Fruit fly (Drosophila melanogaster): ENCODE data around the gene CG9692.

Gene CG9692

DNA sequence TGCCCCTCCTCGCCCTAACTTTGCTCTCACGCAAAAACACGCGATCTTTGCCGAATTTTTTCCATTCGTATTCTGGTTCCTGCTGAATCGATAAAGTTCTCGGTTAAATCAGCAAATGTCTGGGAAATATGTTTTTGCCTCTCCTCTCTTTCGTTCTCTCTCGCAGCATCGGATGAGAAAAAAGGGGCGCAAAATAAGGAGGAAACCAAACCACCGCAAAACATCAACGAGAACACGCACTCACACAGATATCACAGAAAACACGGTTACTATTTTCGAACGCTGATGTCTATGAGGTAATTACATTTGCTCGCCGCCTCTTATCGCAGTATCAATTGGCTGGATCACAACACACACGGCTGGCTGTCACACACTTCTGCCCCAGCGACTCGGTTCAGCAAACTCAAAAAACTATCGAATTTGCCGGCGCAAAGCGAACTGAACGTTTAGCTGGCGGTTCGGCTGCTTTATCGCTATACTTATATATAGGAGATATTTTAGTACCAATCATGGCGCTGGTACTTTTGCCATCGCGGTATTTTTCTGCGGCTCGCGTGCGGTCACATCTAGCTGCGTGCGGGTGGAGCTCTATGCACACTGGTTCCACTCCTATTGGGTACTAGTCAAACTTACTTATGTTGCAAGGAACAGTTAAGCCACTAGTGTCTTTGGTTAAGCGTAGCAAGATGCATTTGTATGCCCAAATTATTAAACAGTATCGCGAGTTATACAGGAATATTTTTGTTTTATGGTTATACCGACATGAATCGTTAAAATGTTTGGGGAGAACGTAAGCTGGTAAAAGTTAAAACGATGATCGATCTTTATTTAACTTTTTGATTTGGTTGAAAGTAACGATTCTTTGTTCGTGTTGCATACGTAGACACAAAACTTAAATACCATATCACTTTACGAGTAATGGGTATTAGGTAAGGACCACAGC lies 43.3 kb upstream of the CG9692 start, which contains the start of gene Baldspot (continued):
- TF ChIP-seq CG9727 (GFP tag; optimal IDR thresholded peaks at IDR 0.05) = peak; percentile 91
- peak; percentile 81 for TF ChIP-seq bab2 (GFP tag; optimal IDR thresholded peaks at IDR 0.05)
- peak; percentile 88 for TF ChIP-seq CG7839 (tag; optimal IDR thresholded peaks at IDR 0.05)
- TF ChIP-seq Hand (GFP tag; optimal IDR thresholded peaks at IDR 0.05) = no peak
- TF ChIP-seq Ssrp (tag; optimal IDR thresholded peaks at IDR 0.05) = peak; percentile 46
- TF ChIP-seq da (GFP tag; optimal IDR thresholded peaks at IDR 0.05) = no peak
- peak; percentile 59 for TF ChIP-seq ac (GFP tag; optimal IDR thresholded peaks at IDR 0.05)
- peak; percentile 60 for TF ChIP-seq CG31441 (GFP tag; IDR thresholded peaks at IDR 0.05)
- TF ChIP-seq CG8388 (GFP tag; optimal IDR thresholded peaks at IDR 0.05) = peak; percentile 78
- TF ChIP-seq aop (GFP tag; IDR thresholded peaks at IDR 0.05) = no peak
- TF ChIP-seq CG4404 (GFP tag; IDR thresholded peaks at IDR 0.05) = peak; percentile 71
- TF ChIP-seq Dfd (GFP tag; optimal IDR thresholded peaks at IDR 0.05) = no peak
- TF ChIP-seq Ets65A (GFP tag) = peak; percentile 98
- TF ChIP-seq CG6254 (GFP tag; optimal IDR thresholded peaks at IDR 0.05) = peak; percentile 80
- peak in 1 of 2 experiments; percentile 42 for TF ChIP-seq bsh (GFP tag; optimal IDR thresholded peaks at IDR 0.05)
- peak; percentile 77 for TF ChIP-seq Asciz (GFP tag; optimal IDR thresholded peaks at IDR 0.05)
- no peak for TF ChIP-seq Gsc (GFP tag; IDR thresholded peaks at IDR 0.05)
- TF ChIP-seq sim (GFP tag; IDR thresholded peaks at IDR 0.05) = peak; percentile 34; the same call in 1 of the 2 replicates
- TF ChIP-seq run (tag; optimal IDR thresholded peaks at IDR 0.05) = no peak
- no peak for TF ChIP-seq h (optimal IDR thresholded peaks at IDR 0.05)
- no peak for TF ChIP-seq CG11723 (GFP tag; optimal IDR thresholded peaks at IDR 0.05)
- TF ChIP-seq CG34422 (GFP tag; IDR thresholded peaks at IDR 0.05) = peak; percentile 82; the same call in 2 of the 3 replicates
- TF ChIP-seq Hr39 (optimal IDR thresholded peaks at IDR 0.05) = no peak
- TF ChIP-seq vvl (GFP tag; IDR thresholded peaks at IDR 0.05) = peak; percentile 67
- peak; percentile 82 for TF ChIP-seq D19A (tag; optimal IDR thresholded peaks at IDR 0.05)
- TF ChIP-seq repo (GFP tag; optimal IDR thresholded peaks at IDR 0.05) = peak; percentile 82
- peak; percentile 68 for TF ChIP-seq Hmx (GFP tag; optimal IDR thresholded peaks at IDR 0.05)
- TF ChIP-seq CG11696 (GFP tag; IDR thresholded peaks at IDR 0.05) = no peak; the same call in 1 of the 2 replicates
- TF ChIP-seq D19B (GFP tag; optimal IDR thresholded peaks at IDR 0.05) = peak; percentile 86
- peak; percentile 99 for TF ChIP-seq CG9797 (GFP tag; optimal IDR thresholded peaks at IDR 0.05)
- no peak; the same call in none of the 4 replicates for TF ChIP-seq Dll (GFP tag; IDR thresholded peaks at IDR 0.05; ENCODE audit: partially characterized antibody)
- TF ChIP-seq Myb (GFP tag; optimal IDR thresholded peaks at IDR 0.05) = peak; percentile 83
- TF ChIP-seq CG16863 (GFP tag; optimal IDR thresholded peaks at IDR 0.05) = peak; percentile 35
- TF ChIP-seq CG10462 (GFP tag; optimal IDR thresholded peaks at IDR 0.05) = peak; percentile 2
- peak; percentile 10 for TF ChIP-seq CG18011 (GFP tag; optimal IDR thresholded peaks at IDR 0.05)
- peak; percentile 92 for TF ChIP-seq HHEX (GFP tag; optimal IDR thresholded peaks at IDR 0.05)
- TF ChIP-seq Max (GFP tag; optimal IDR thresholded peaks at IDR 0.05) = peak; percentile 76
- peak; percentile 71; the same call in 3 of the 4 replicates for TF ChIP-seq chinmo (GFP tag; IDR thresholded peaks at IDR 0.05; ENCODE audit: partially characterized antibody)
- TF ChIP-seq inv (GFP tag; IDR thresholded peaks at IDR 0.05; ENCODE audit: partially characterized antibody) = 0 out of 2 replicates have a peak, but pooled peaks have one; percentile 15
- peak; percentile 95 for TF ChIP-seq pzg (GFP tag; optimal IDR thresholded peaks at IDR 0.05)
- TF ChIP-seq hkb (optimal IDR thresholded peaks at IDR 0.05) = no peak
- peak; percentile 78 for TF ChIP-seq hkb (GFP tag; IDR thresholded peaks at IDR 0.05)
- peak; percentile 52; the same call in 1 of the 2 replicates for TF ChIP-seq CG3847 (GFP tag; IDR thresholded peaks at IDR 0.05)
- peak; percentile 53 for TF ChIP-seq wek (GFP tag; optimal IDR thresholded peaks at IDR 0.05)
- TF ChIP-seq cad (GFP tag; optimal IDR thresholded peaks at IDR 0.05) = no peak
- TF ChIP-seq CG4707 (GFP tag; optimal IDR thresholded peaks at IDR 0.05) = no peak
- peak; percentile 53 for TF ChIP-seq Mes4 (GFP tag; optimal IDR thresholded peaks at IDR 0.05)
- TF ChIP-seq pum (GFP tag; optimal IDR thresholded peaks at IDR 0.05) = peak; percentile 86
- TF ChIP-seq pnt (GFP tag; optimal IDR thresholded peaks at IDR 0.05) = peak; percentile 88

All from whole organism, embryonic.